Worm (Caenorhabditis elegans) whole organism, dauer: ENCODE data around the gene ets-9.

ENCODE experiments used
- unc-62 ChIP-seq: sonication (generic microtip); optimal IDR thresholded peaks from 2 replicates; lab custom pipeline; 2017; ENCODE audit warnings: missing biosample characterization, missing genetic modification reagents, missing genetic modification characterization

Gene ets-9

DNA sequence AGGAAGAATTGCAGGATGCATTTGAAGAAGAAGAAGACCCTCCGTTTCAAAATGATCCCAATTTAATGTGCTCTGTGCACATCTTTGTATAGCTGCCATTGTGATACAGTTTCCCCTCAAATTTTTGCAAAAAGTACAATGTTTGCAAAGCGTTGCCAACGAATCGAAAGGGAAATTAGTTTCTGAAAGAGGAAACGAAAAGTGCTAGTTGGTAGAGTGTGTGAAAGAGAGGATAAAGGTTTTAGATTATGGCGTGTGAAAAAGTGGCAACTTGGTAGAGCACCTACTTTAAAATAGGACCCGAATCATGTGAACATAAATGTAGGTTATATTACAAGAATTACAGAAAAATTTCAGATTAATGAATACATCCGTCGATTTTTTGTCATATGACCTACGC lies 32.2 kb downstream of the ets-9 start, which contains the start of gene C52B9.8:
TSS of gene C52B9.8 (minus strand) at position 101 of the 400 bp plus-strand sequence.
- no peak for TF ChIP-seq unc-62

DNA sequence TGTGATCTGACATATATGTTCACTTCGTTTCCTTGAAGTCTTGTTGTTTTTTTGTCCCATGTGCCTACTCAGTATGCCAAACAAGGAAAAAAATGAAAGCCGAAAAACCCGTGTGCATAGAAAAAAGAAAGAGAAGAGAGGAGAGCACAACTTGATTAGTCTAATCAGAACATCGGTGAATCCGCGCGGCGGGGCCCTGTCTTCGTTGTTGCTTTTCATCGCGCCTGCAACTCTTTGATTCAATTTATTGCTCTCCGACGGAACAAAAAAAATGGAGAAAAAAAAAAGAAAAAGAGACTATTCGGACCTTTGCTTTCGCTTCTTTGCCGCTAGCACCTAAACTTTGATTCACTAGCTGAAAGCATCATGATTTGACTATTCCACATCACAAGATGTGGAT lies 35.4 kb downstream of the ets-9 start:
- no peak for TF ChIP-seq unc-62

DNA sequence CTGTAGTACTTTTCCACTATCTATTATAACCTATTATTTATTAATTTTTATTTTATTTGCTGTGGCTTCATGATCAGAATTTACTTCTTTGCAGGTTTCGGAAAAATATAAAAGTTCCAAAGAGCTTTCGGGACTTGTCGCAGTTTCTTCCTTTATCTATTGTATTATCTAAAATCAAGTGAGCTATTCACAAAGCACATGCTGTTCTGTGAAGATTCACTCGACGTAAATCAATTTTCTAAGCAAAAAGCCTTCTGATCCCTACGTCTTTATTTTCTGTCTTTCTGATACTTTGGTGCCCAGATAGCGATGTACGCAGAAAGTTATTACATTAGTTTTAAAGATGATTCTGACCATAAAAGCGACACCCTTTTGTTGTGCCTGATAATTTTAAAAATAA lies 37.6 kb downstream of the ets-9 start:
- no peak for TF ChIP-seq unc-62

ce11 chrX:4320563-4320962 lies 41.1 kb downstream of the ets-9 start, which contains the start of gene dop-6:
Gene dop-6, plus strand, starts transcription at chrX:4320863.
- TF ChIP-seq unc-62: no peak

ce11 chrX:4322847-4323455 lies 43.4 kb downstream of the ets-9 start:
- TF ChIP-seq unc-62: no peak

ce11 chrX:4328816-4329215 lies 49.3 kb downstream of the ets-9 start, which contains the start of gene C24A8.5:
Gene C24A8.5, minus strand, starts transcription at chrX:4328916.
- no peak for TF ChIP-seq unc-62
